Fruit fly (Drosophila melanogaster) whole organism: Measurements from ENCODE around the gene CG14212.

Experiments used
- CG8478 ChIP-seq: fragments of >200 bp; optimal IDR thresholded peaks from 2 replicates; lab custom pipeline; 2018; ENCODE audit warnings: inconsistent platforms
- Dll ChIP-seq: fragments of >200 bp; optimal IDR thresholded peaks from 2 replicates; lab custom pipeline; 2017
- EcR ChIP-seq, 2 experiments: fragments of >200 bp; optimal IDR thresholded peaks; 2 replicates each; lab custom pipeline; 2017; ENCODE audit warnings: missing biosample characterization in 2 of 2, missing genetic modification characterization in 2 of 2, missing genetic modification reagents in 2 of 2
- pan ChIP-seq: fragments of >200 bp; optimal IDR thresholded peaks from 2 replicates; lab custom pipeline; 2017
- psq ChIP-seq: fragments of >200 bp; optimal IDR thresholded peaks from 2 replicates; lab custom pipeline; 2017
- usp ChIP-seq: fragments of >200 bp; optimal IDR thresholded peaks from 2 replicates; lab custom pipeline; 2017; ENCODE audit warnings: missing biosample characterization, missing genetic modification characterization, mixed read lengths

- no peak for TF ChIP-seq usp (GFP tag; lab: Kevin White, UChicago)
- TF ChIP-seq CG8478 (lab: Kevin White, UChicago) = no peak
- TF ChIP-seq pan (lab: Kevin White, UChicago) = no peak
- no peak for TF ChIP-seq EcR (GFP tag; optimal IDR thresholded peaks at IDR 0.05; lab: Kevin White, UChicago)
- TF ChIP-seq psq (lab: Kevin White, UChicago) = no peak
- TF ChIP-seq Dll (lab: Kevin White, UChicago) = no peak
Measured at dm6 chrX:19602483-19602882, 23.0 kb upstream of the CG14212 start.
